Worm (Caenorhabditis elegans) whole organism, young adult: ENCODE measurements around the gene Y17G9A.3.

Experiments
- F23B12.7 ChIP-seq: sonication (generic microtip); optimal IDR thresholded peaks from 2 replicates; lab custom pipeline; 2017; ENCODE audit warnings: missing genetic modification characterization, mild to moderate bottlenecking, missing compliant biosample characterization, antibody characterized with exemption, moderate library complexity; ENCODE audit not compliant: insufficient read depth
- athp-1 ChIP-seq: sonication (generic microtip); optimal IDR thresholded peaks from 2 replicates; lab custom pipeline; 2017; ENCODE audit warnings: mild to moderate bottlenecking, missing genetic modification characterization, missing compliant biosample characterization
- hlh-26 ChIP-seq: fragments of 200-800 bp; sonication (Bioruptor generic); conservative IDR thresholded peaks from 2 replicates; pipeline ENCODE4 v1.3.6; 2022; ENCODE audit warnings: missing genetic modification reagents, missing genetic modification characterization, missing compliant biosample characterization
- lin-40 ChIP-seq: sonication (generic microtip); optimal IDR thresholded peaks from 2 replicates; lab custom pipeline; 2016; ENCODE audit warnings: missing genetic modification characterization, mild to moderate bottlenecking, missing compliant biosample characterization, missing genotype, missing genetic modification reagents
- rcor-1 ChIP-seq: fragments of 200-800 bp; sonication (Bioruptor generic); IDR thresholded peaks from 2 replicates; pipeline ENCODE4 v1.3.6; 2022; ENCODE audit warnings: missing genetic modification reagents, missing genetic modification characterization, missing compliant biosample characterization
- snpc-4 ChIP-seq, 5 experiments: fragments of 150-350 bp in 1 of 5; sonication (generic microtip) in 4 of 5; optimal IDR thresholded peaks; 2 replicates each; lab custom pipeline; 2014 to 2018; ENCODE audit warnings: missing genetic modification characterization in 5 of 5, missing biosample characterization in 3 of 5, antibody characterized with exemption in 2 of 5, mild to moderate bottlenecking in 2 of 5, missing compliant biosample characterization in 2 of 5, missing genotype in 2 of 5, moderate library complexity in 2 of 5, missing genetic modification reagents in 1 of 5

- TF ChIP-seq rcor-1 (GFP tag; lab: Robert Waterston, UW) (no peak), lin-40 (tag; lab: Kevin White, UChicago) (no peak), athp-1 (no peak), snpc-4 (GFP tag; optimal IDR thresholded peaks at IDR 0.05; lab: Kevin White, UChicago) (no peak), snpc-4 (tag; optimal IDR thresholded peaks at IDR 0.05; lab: Kevin White, UChicago) (no peak), F23B12.7 (no peak), hlh-26 (GFP tag; lab: Robert Waterston, UW) (no peak)
These were observed 16.1 kb upstream of the Y17G9A.3 start, which contains the start of gene str-174 for ce11 chrIV:4874603-4875002.
